Worm (Caenorhabditis elegans) whole organism, L4/young adult: ENCODE results near the gene T05B9.1.

Experiments
- W03F9.2 ChIP-seq: fragments of 150-350 bp; optimal IDR thresholded peaks from 2 replicates; lab custom pipeline; 2014; ENCODE audit warnings: missing biosample characterization, missing genetic modification characterization
- dao-5 ChIP-seq: sonication (generic microtip); optimal IDR thresholded peaks from 2 replicates; lab custom pipeline; 2016; ENCODE audit warnings: missing genotype, missing genetic modification characterization, moderate library complexity, missing compliant biosample characterization
- him-1 ChIP-seq: sonication (generic microtip); optimal IDR thresholded peaks from 2 replicates; lab custom pipeline; 2016; ENCODE audit warnings: missing genotype, missing genetic modification reagents, missing genetic modification characterization, missing compliant biosample characterization

ce11 chrII:11301059-11301458, 40.1 kb upstream of the T05B9.1 start, which contains the start of gene raga-1:
- TF ChIP-seq him-1 (tag; lab: Kevin White, UChicago): no peak
- no peak for TF ChIP-seq dao-5 (tag; lab: Kevin White, UChicago)
- TF ChIP-seq W03F9.2 (tag; lab: Kevin White, UChicago): no peak
